Worm (Caenorhabditis elegans): ENCODE data around the gene C01G6.2.

C01G6.2 gene

DNA sequence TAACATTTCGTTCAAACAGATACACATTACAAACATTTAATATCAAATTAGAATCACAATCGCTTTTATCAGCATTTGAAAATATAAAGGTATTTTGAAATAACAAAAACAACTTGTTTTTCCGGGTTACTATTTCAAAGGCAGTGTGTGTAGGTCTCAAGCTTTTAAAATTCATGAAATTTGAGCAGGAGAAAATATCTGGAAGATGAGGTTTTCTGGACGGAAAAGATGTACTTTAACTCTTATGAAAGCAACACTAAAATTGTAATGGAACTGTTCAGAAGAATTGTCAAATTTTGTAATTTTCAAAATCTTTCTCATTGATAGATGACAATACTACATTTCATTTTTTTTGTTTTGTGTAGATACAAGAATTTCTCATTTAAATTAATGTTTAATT, 8.3 kb upstream of the C01G6.2 start:
- TF ChIP-seq zag-1 (tag; optimal IDR thresholded peaks at IDR 0.05) (no peak), lsy-2 (tag; optimal IDR thresholded peaks at IDR 0.05) (no peak), nhr-77 (tag; optimal IDR thresholded peaks at IDR 0.05) (no peak), skn-1 (tag; optimal IDR thresholded peaks at IDR 0.05) (no peak), alr-1 (tag; optimal IDR thresholded peaks at IDR 0.05) (no peak), peb-1 (tag; optimal IDR thresholded peaks at IDR 0.05) (no peak), unc-55 (GFP tag; optimal IDR thresholded peaks at IDR 0.05) (no peak)

- TF ChIP-seq egl-27 (tag; optimal IDR thresholded peaks at IDR 0.05) (no peak), nhr-25 (tag; optimal IDR thresholded peaks at IDR 0.05) (peak; percentile 28), nhr-23 (tag; optimal IDR thresholded peaks at IDR 0.05) (no peak), elt-3 (tag; optimal IDR thresholded peaks at IDR 0.05) (no peak), blmp-1 (tag; optimal IDR thresholded peaks at IDR 0.05; ENCODE audit: insufficient read depth) (peak; percentile 36), C34F6.9 (tag; optimal IDR thresholded peaks at IDR 0.05) (peak; percentile 1), crh-2 (tag; optimal IDR thresholded peaks at IDR 0.05) (no peak), lsy-2 (tag; optimal IDR thresholded peaks at IDR 0.05) (no peak), nhr-129 (tag; optimal IDR thresholded peaks at IDR 0.05) (peak; percentile 51), ama-1 (optimal IDR thresholded peaks at IDR 0.05) (no peak), sma-9 (GFP tag; optimal IDR thresholded peaks at IDR 0.05) (peak; percentile 16), sma-9 (tag; optimal IDR thresholded peaks at IDR 0.05) (no peak), mab-5 (tag; optimal IDR thresholded peaks at IDR 0.05) (no peak), unc-55 (GFP tag; optimal IDR thresholded peaks at IDR 0.05) (no peak)
Observed at ce11 chrII:9260026-9260425, 6.8 kb upstream of the C01G6.2 start.

DNA sequence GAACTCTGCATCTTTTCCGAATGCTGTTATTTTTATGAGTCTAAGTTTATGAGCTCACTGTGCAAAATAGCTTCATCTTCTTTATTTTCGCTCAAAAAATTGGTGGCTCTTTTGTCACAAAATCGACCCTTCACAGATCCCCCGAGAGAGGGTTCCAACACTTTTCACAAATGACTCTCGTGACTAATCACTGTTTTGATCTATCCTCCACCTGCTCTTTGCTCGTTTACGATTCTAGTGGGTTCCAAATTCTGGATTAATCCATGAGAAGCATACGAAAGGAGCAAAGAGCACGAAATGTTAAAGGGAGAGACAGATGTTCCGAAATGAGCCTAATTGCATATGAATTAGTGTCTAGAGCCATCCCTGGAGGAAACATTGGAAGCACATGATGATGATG, 5.5 kb upstream of the C01G6.2 start:
- TF ChIP-seq lin-11 (tag; optimal IDR thresholded peaks at IDR 0.05) (no peak), skn-1 (tag; optimal IDR thresholded peaks at IDR 0.05) (no peak), nhr-21 (tag; optimal IDR thresholded peaks at IDR 0.05) (no peak), egl-27 (tag; optimal IDR thresholded peaks at IDR 0.05) (no peak), blmp-1 (tag; optimal IDR thresholded peaks at IDR 0.05; ENCODE audit: insufficient read depth) (no peak), sma-3 (GFP tag; optimal IDR thresholded peaks at IDR 0.05) (no peak), Y55F3AM.14 (GFP tag; optimal IDR thresholded peaks at IDR 0.05) (no peak), nhr-23 (tag; optimal IDR thresholded peaks at IDR 0.05) (no peak), mbf-1 (tag; optimal IDR thresholded peaks at IDR 0.05) (no peak), ztf-11 (tag; optimal IDR thresholded peaks at IDR 0.05) (no peak), C34F6.9 (tag; optimal IDR thresholded peaks at IDR 0.05) (no peak)

DNA sequence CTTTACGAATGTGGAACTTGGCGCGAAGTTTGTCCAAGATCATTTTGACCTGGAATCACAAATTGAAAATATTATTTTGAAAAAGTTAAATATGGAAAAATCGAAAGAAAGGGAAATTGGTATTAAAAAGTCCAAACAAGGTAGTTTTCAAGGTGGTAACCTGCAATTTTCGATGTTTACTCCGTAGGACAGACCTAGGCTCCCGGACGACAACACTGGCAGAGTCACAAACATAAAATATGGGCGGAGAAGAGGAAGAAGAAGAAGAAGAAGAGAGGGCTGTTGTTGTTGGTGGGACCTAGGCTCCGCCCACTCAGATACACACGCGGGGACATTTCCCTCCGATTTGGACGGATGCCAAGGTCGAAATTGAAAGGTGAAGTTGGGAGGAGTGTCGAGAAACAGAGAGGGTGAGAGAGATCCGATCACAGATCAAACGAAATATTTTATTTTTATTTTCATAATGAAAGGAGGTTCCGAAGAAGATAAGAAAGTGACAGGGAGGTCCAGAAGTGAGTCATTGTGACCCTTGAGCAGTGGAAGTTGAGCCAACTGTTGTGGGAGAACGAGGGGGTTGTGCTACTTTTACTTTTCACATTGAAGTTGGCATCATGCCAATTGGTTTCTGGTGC, 4.8 kb upstream of the C01G6.2 start, which contains the start of gene aqp-2:
aqp-2 (minus strand) TSS at position 51 of the 632 bp plus-strand sequence.
- TF ChIP-seq F13H6.1 (tag; optimal IDR thresholded peaks at IDR 0.05) (peak; percentile 68), fos-1 (tag; optimal IDR thresholded peaks at IDR 0.05) (peak; percentile 2), nhr-10 (tag; optimal IDR thresholded peaks at IDR 0.05) (no peak), ztf-1 (GFP tag; conservative IDR thresholded peaks at IDR 0.05) (no peak), nhr-77 (tag; optimal IDR thresholded peaks at IDR 0.05) (no peak), gmeb-1 (tag; optimal IDR thresholded peaks at IDR 0.05) (no peak), nhr-21 (tag; optimal IDR thresholded peaks at IDR 0.05) (no peak), mbf-1 (tag; optimal IDR thresholded peaks at IDR 0.05) (no peak), ZK546.5 (tag; optimal IDR thresholded peaks at IDR 0.05) (no peak), nhr-237 (tag; optimal IDR thresholded peaks at IDR 0.05) (no peak), nhr-11 (tag; optimal IDR thresholded peaks at IDR 0.05) (no peak), dmd-4 (tag; optimal IDR thresholded peaks at IDR 0.05) (no peak), lsy-2 (tag; optimal IDR thresholded peaks at IDR 0.05) (peak in 1 of 2 experiments; percentile 36), ceh-16 (tag; optimal IDR thresholded peaks at IDR 0.05) (no peak), egl-27 (tag; optimal IDR thresholded peaks at IDR 0.05) (no peak), nhr-6 (tag; optimal IDR thresholded peaks at IDR 0.05) (no peak), unc-62 (GFP tag; optimal IDR thresholded peaks at IDR 0.05) (no peak), lin-39 (tag; optimal IDR thresholded peaks at IDR 0.05) (no peak), C34F6.9 (tag; optimal IDR thresholded peaks at IDR 0.05) (peak; percentile 17), sma-9 (GFP tag; optimal IDR thresholded peaks at IDR 0.05) (peak; percentile 82), sma-9 (tag; optimal IDR thresholded peaks at IDR 0.05) (no peak), R02D3.7 (tag; optimal IDR thresholded peaks at IDR 0.05) (no peak), sem-4 (tag; optimal IDR thresholded peaks at IDR 0.05) (no peak), ama-1 (optimal IDR thresholded peaks at IDR 0.05) (peak; percentile 17), nhr-25 (tag; optimal IDR thresholded peaks at IDR 0.05) (peak; percentile 31), nhr-23 (tag; optimal IDR thresholded peaks at IDR 0.05) (no peak), nhr-129 (tag; optimal IDR thresholded peaks at IDR 0.05) (peak; percentile 53), peb-1 (tag; optimal IDR thresholded peaks at IDR 0.05) (no peak)
